Fruit fly (Drosophila melanogaster) whole organism, wandering third instar larva: ENCODE results near the gene Gr9a.

Source experiments
- Mio ChIP-seq: sonication (Bioruptor generic); optimal IDR thresholded peaks from 2 replicates; lab custom pipeline; 2016; ENCODE audit warnings: missing biosample characterization, missing genetic modification characterization
- Myc ChIP-seq: fragments of >200 bp; optimal IDR thresholded peaks from 2 replicates; lab custom pipeline; 2017
- OdsH ChIP-seq: fragments of 200-800 bp; sonication (Bioruptor generic); optimal IDR thresholded peaks from 2 replicates; lab custom pipeline; 2016; ENCODE audit warnings: missing biosample characterization, mild to moderate bottlenecking, missing genetic modification characterization
- pan ChIP-seq: fragments of >200 bp; optimal IDR thresholded peaks from 2 replicates; lab custom pipeline; 2017
- usp ChIP-seq: fragments of >200 bp; optimal IDR thresholded peaks from 2 replicates; lab custom pipeline; 2017; ENCODE audit warnings: missing biosample characterization, missing genetic modification characterization

DNA sequence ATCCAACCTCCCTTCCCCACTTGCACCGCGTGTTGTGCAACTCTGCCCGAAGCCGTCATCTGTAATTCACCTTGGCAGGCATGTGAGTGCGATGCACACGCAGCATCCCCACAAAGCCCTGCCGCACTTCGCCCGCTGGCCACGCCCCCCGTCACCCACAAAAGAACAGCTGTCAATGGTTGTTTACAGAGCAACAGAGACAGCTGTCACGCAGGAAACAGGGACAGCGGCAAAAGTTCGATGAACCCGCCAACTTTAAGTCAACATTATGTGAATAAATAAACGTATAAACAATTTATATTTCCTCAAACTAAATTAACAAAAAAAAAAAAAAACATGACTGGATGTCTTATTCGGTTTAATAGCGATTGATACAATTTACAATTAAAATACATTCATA, 10.1 kb downstream of the Gr9a start:
- TF ChIP-seq Myc (no peak), pan (no peak), usp (GFP tag; lab: Kevin White, UChicago) (no peak), OdsH (GFP tag; lab: Kevin White, UChicago) (no peak), Mio (GFP tag; lab: Kevin White, UChicago) (no peak)
